Worm (Caenorhabditis elegans): Measurements from ENCODE around the gene T19C3.7.

Gene T19C3.7

DNA sequence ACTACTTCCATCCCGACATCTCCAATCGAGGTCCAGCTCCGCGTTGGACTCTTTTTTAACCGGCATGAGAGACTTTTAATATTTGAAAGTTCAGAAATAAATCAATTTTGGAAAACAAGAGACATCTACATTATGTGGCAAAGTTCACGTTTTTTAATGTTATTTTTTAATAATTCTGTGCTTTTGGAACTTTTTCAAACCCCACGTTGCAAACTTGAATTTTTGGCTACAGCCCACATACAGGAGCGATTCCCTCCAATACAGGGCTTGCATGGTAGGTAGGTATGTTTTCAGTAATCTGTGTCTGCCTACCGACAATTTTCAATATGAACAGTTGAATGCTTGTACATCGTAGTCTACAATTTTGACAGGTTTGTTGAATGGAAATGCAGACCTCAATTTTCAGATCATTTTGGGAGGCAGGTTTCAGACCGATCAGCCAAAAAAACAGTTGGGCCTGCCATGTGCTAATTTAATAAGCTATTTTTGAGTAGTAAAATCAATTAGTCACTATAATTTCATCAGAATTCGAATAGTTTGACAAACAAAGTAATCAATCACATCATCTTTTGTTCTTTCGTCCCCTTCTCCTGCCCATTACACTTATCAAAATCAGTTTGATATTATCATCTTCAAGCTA, 30.4 kb downstream of the T19C3.7 start, which contains the start of the genes Y55B1AR.4 and ttr-7:
TSS of gene Y55B1AR.4 (minus strand) at position 101 of the 640 bp plus-strand sequence.
TSS of gene ttr-7 (plus strand) at position 590 of the 640 bp plus-strand sequence.
- TF ChIP-seq nhr-10 (tag; optimal IDR thresholded peaks at IDR 0.05) (no peak), ceh-28 (tag; optimal IDR thresholded peaks at IDR 0.05) (no peak), gei-8 (GFP tag; optimal IDR thresholded peaks at IDR 0.05) (no peak), F26F4.8 (GFP tag; conservative IDR thresholded peaks at IDR 0.05) (no peak), spr-1 (tag; optimal IDR thresholded peaks at IDR 0.05) (no peak), arid-1 (GFP tag; conservative IDR thresholded peaks at IDR 0.05) (no peak), aly-2 (tag; optimal IDR thresholded peaks at IDR 0.05) (no peak), madf-5 (GFP tag; IDR thresholded peaks at IDR 0.05) (no peak), lin-1 (GFP tag; IDR thresholded peaks at IDR 0.05) (no peak), nhr-42 (GFP tag; IDR thresholded peaks at IDR 0.05) (no peak), hif-1 (tag; optimal IDR thresholded peaks at IDR 0.05) (no peak), rbr-2 (tag; optimal IDR thresholded peaks at IDR 0.05) (no peak), unc-39 (tag; optimal IDR thresholded peaks at IDR 0.05) (no peak), ceh-44 (GFP tag; IDR thresholded peaks at IDR 0.05) (no peak), T26A8.4 (GFP tag; IDR thresholded peaks at IDR 0.05) (no peak), lin-29 (GFP tag; IDR thresholded peaks at IDR 0.05) (no peak), D1046.2 (GFP tag; IDR thresholded peaks at IDR 0.05) (no peak)

- TF ChIP-seq pha-4 (GFP tag; IDR thresholded peaks at IDR 0.05) (peak; percentile 59), pha-4 (tag; optimal IDR thresholded peaks at IDR 0.05) (peak; percentile 79), lsy-2 (tag; optimal IDR thresholded peaks at IDR 0.05) (peak in 1 of 2 experiments; percentile 56), tag-97 (GFP tag; IDR thresholded peaks at IDR 0.05) (no peak), nhr-6 (tag; optimal IDR thresholded peaks at IDR 0.05) (no peak), duxl-1 (tag; optimal IDR thresholded peaks at IDR 0.05; ENCODE audit: poor library complexity) (no peak), snpc-4 (tag; optimal IDR thresholded peaks at IDR 0.05) (no peak), tra-1 (GFP tag; IDR thresholded peaks at IDR 0.05) (peak; percentile 75), madf-9 (GFP tag; conservative IDR thresholded peaks at IDR 0.05) (no peak), ceh-62 (tag; optimal IDR thresholded peaks at IDR 0.05) (no peak), ceh-82 (tag; optimal IDR thresholded peaks at IDR 0.05) (no peak), zip-2 (tag; optimal IDR thresholded peaks at IDR 0.05) (no peak), dve-1 (tag; optimal IDR thresholded peaks at IDR 0.05; ENCODE audit: insufficient read depth) (peak; percentile 96), php-3 (GFP tag; IDR thresholded peaks at IDR 0.05) (peak; percentile 89), gei-8 (GFP tag; optimal IDR thresholded peaks at IDR 0.05) (no peak), madf-5 (GFP tag; IDR thresholded peaks at IDR 0.05) (no peak), dmd-6 (GFP tag; IDR thresholded peaks at IDR 0.05) (peak; percentile 88), D1046.2 (GFP tag; IDR thresholded peaks at IDR 0.05) (no peak), ztf-7 (tag; optimal IDR thresholded peaks at IDR 0.05) (no peak), mdl-1 (tag; optimal IDR thresholded peaks at IDR 0.05) (peak in 1 of 2 experiments; percentile 8), lin-13 (GFP tag; optimal IDR thresholded peaks at IDR 0.05) (peak; percentile 6), nhr-28 (tag; optimal IDR thresholded peaks at IDR 0.05) (peak; percentile 73), Y48G9A.11 (GFP tag; IDR thresholded peaks at IDR 0.05) (no peak), lin-15B (tag; optimal IDR thresholded peaks at IDR 0.05) (no peak), skn-1 (tag; optimal IDR thresholded peaks at IDR 0.05) (no peak), dmd-8 (GFP tag; IDR thresholded peaks at IDR 0.05) (no peak), Y75B8A.6 (GFP tag; IDR thresholded peaks at IDR 0.05) (0 out of 2 replicates have a peak, but pooled peaks have one; percentile 44), unc-39 (tag; optimal IDR thresholded peaks at IDR 0.05) (no peak), daf-16 (GFP tag; optimal IDR thresholded peaks at IDR 0.05) (peak in 1 of 2 experiments; percentile 96), daf-16 (tag; optimal IDR thresholded peaks at IDR 0.05) (peak; percentile 100), ama-1 (optimal IDR thresholded peaks at IDR 0.05) (peak; percentile 66), fkh-10 (GFP tag; optimal IDR thresholded peaks at IDR 0.05) (no peak), mxl-3 (GFP tag; optimal IDR thresholded peaks at IDR 0.05) (peak; percentile 22), hlh-11 (tag; optimal IDR thresholded peaks at IDR 0.05) (peak; percentile 91), T20F7.1 (GFP tag; optimal IDR thresholded peaks at IDR 0.05) (peak; percentile 61), lin-38 (GFP tag; IDR thresholded peaks at IDR 0.05) (0 out of 2 replicates have a peak, but pooled peaks have one; percentile 29)
These were observed 35.5 kb downstream of the T19C3.7 start, which contains the start of gene lec-6 for ce11 chrIII:600316-600932. Gene lec-6, minus strand, starts transcription at chrIII:600366.

All from whole organism, L4 larva.